Worm (Caenorhabditis elegans): ENCODE data around the gene F22B5.6.

ce11 chrII:8446731-8447130 is 9.3 kb downstream of the F22B5.6 start, which contains the start of gene cut-3:
- no peak for TF ChIP-seq pqm-1 (tag; optimal IDR thresholded peaks at IDR 0.05)
- TF ChIP-seq nhr-237 (tag; optimal IDR thresholded peaks at IDR 0.05): no peak
- no peak for TF ChIP-seq egl-27 (tag; optimal IDR thresholded peaks at IDR 0.05)
- TF ChIP-seq lin-15B (tag; optimal IDR thresholded peaks at IDR 0.05): no peak
- TF ChIP-seq ZK546.5 (tag; optimal IDR thresholded peaks at IDR 0.05): no peak
- no peak for TF ChIP-seq fkh-10 (GFP tag; optimal IDR thresholded peaks at IDR 0.05)
- TF ChIP-seq elt-2 (tag; optimal IDR thresholded peaks at IDR 0.05): no peak
